Worm (Caenorhabditis elegans): Measurements from ENCODE around the gene F14D7.6.

The F14D7.6 gene

ce11 chrV:14354258-14354877, 53.2 kb downstream of the F14D7.6 start, which contains the start of gene Y49A3A.3:
TSS of gene Y49A3A.3 (plus strand) at chrV:14354410.
- TF ChIP-seq rec-8 (tag; optimal IDR thresholded peaks at IDR 0.05) = no peak
- no peak for TF ChIP-seq F55B11.4 (tag; optimal IDR thresholded peaks at IDR 0.05; ENCODE audit: borderline replicate concordance, insufficient read depth)
- TF ChIP-seq atf-7 (tag; optimal IDR thresholded peaks at IDR 0.05) = peak; percentile 84
- TF ChIP-seq lir-1 (GFP tag; conservative IDR thresholded peaks at IDR 0.05) = no peak
- peak; percentile 46 for TF ChIP-seq mel-28 (tag; optimal IDR thresholded peaks at IDR 0.05; ENCODE audit: borderline replicate concordance)
- no peak for TF ChIP-seq sdz-38 (tag; optimal IDR thresholded peaks at IDR 0.05)
- TF ChIP-seq unc-130 (GFP tag; optimal IDR thresholded peaks at IDR 0.05) = no peak
- no peak for TF ChIP-seq hmg-20 (GFP tag; IDR thresholded peaks at IDR 0.05)
- peak; percentile 54 for TF ChIP-seq tbp1 (GFP tag; optimal IDR thresholded peaks at IDR 0.05)
- TF ChIP-seq attf-6 (GFP tag; IDR thresholded peaks at IDR 0.05) = no peak
- TF ChIP-seq repo-1 (tag; optimal IDR thresholded peaks at IDR 0.05) = peak; percentile 95
- TF ChIP-seq bed-2 (GFP tag; IDR thresholded peaks at IDR 0.05) = no peak
- peak; percentile 52 for TF ChIP-seq ztf-18 (tag; optimal IDR thresholded peaks at IDR 0.05)
- TF ChIP-seq gei-17 (GFP tag; optimal IDR thresholded peaks at IDR 0.05) = peak; percentile 24
- no peak for TF ChIP-seq nfya-1 (tag; optimal IDR thresholded peaks at IDR 0.05; ENCODE audit: borderline replicate concordance, insufficient read depth)
- no peak for TF ChIP-seq D2030.7 (GFP tag; IDR thresholded peaks at IDR 0.05)
- peak; percentile 56 for TF ChIP-seq ZK185.1 (tag; optimal IDR thresholded peaks at IDR 0.05; ENCODE audit: poor library complexity, severe bottlenecking)
- peak; percentile 43 for TF ChIP-seq dpff-1 (tag; optimal IDR thresholded peaks at IDR 0.05)
- TF ChIP-seq nhr-179 (tag; optimal IDR thresholded peaks at IDR 0.05) = no peak
- peak; percentile 56 for TF ChIP-seq madf-6 (GFP tag; IDR thresholded peaks at IDR 0.05)
- TF ChIP-seq F22D6.2 (tag; optimal IDR thresholded peaks at IDR 0.05) = peak; percentile 23
- TF ChIP-seq die-1 (tag; optimal IDR thresholded peaks at IDR 0.05) = peak; percentile 33
- TF ChIP-seq let-607 (tag; optimal IDR thresholded peaks at IDR 0.05) = peak; percentile 61 to 71
- peak; percentile 88 for TF ChIP-seq athp-1 (tag; optimal IDR thresholded peaks at IDR 0.05)
- peak; percentile 87 for TF ChIP-seq F52B5.7 (tag; optimal IDR thresholded peaks at IDR 0.05)
- TF ChIP-seq ccch-3 (GFP tag; optimal IDR thresholded peaks at IDR 0.05) = no peak
- peak; percentile 88 for TF ChIP-seq nhr-27 (tag; optimal IDR thresholded peaks at IDR 0.05)
- peak; percentile 17; the same call in 1 of the 2 replicates for TF ChIP-seq hsf-1 (GFP tag; IDR thresholded peaks at IDR 0.05)
- TF ChIP-seq tlf-1 (GFP tag; optimal IDR thresholded peaks at IDR 0.05) = peak; percentile 87
- TF ChIP-seq sea-2 (GFP tag; IDR thresholded peaks at IDR 0.05) = no peak
- TF ChIP-seq nhr-120 (GFP tag; IDR thresholded peaks at IDR 0.05) = no peak
- TF ChIP-seq mcd-1 (GFP tag; IDR thresholded peaks at IDR 0.05) = peak; percentile 49
- TF ChIP-seq ceh-79 (tag; optimal IDR thresholded peaks at IDR 0.05) = peak; percentile 89
- no peak for TF ChIP-seq mxl-1 (tag; optimal IDR thresholded peaks at IDR 0.05)
- TF ChIP-seq nfyb-1 (GFP tag; IDR thresholded peaks at IDR 0.05) = peak; percentile 78
- peak; percentile 5; the same call in 1 of the 2 replicates for TF ChIP-seq Y95B8A.8 (GFP tag; IDR thresholded peaks at IDR 0.05)
- no peak for TF ChIP-seq ztf-28 (GFP tag; IDR thresholded peaks at IDR 0.05)
- TF ChIP-seq rcor-1 (GFP tag; IDR thresholded peaks at IDR 0.05) = no peak
- peak; percentile 66 for TF ChIP-seq ceh-100 (GFP tag; IDR thresholded peaks at IDR 0.05)
- TF ChIP-seq attf-5 (GFP tag; optimal IDR thresholded peaks at IDR 0.05) = peak; percentile 43
- TF ChIP-seq cebp-2 (GFP tag; IDR thresholded peaks at IDR 0.05) = 0 out of 2 replicates have a peak, but pooled peaks have one; percentile 60
- no peak for TF ChIP-seq egrh-3 (GFP tag; IDR thresholded peaks at IDR 0.05)
- no peak for TF ChIP-seq C17E4.6 (GFP tag; IDR thresholded peaks at IDR 0.05)
- peak; percentile 25 for TF ChIP-seq nhr-80 (tag; optimal IDR thresholded peaks at IDR 0.05)
- peak; percentile 72 for TF ChIP-seq ztf-3 (GFP tag; optimal IDR thresholded peaks at IDR 0.05)
- peak; percentile 63 for TF ChIP-seq fkh-3 (tag; optimal IDR thresholded peaks at IDR 0.05)
- 0 out of 2 replicates have a peak, but pooled peaks have one; percentile 19 for TF ChIP-seq lin-26 (GFP tag; IDR thresholded peaks at IDR 0.05)
- TF ChIP-seq nfya-2 (GFP tag; IDR thresholded peaks at IDR 0.05) = 0 out of 2 replicates have a peak, but pooled peaks have one; percentile 22

Measured in whole organism, young adult.